Fruit fly (Drosophila melanogaster) whole organism, embryonic: ENCODE data around the gene Cp18.

Experiments used
- Atf6 ChIP-seq: fragments of 200-800 bp; sonication (Bioruptor generic); IDR thresholded peaks from 2 replicates; pipeline ENCODE4 v1.3.6; 2022; ENCODE audit warnings: missing biosample characterization, missing genetic modification characterization
- B-H1 ChIP-seq: fragments of 200-800 bp; sonication (Bioruptor generic); IDR thresholded peaks from 3 replicates; pipeline ENCODE4 v1.3.6; 2022; ENCODE audit warnings: missing biosample characterization, missing genetic modification characterization
- C15 ChIP-seq: fragments of 200-800 bp; sonication (Bioruptor generic); IDR thresholded peaks from 3 replicates; pipeline ENCODE4 v1.3.6; 2022; ENCODE audit warnings: missing biosample characterization, missing genetic modification characterization
- CG10147 ChIP-seq: fragments of 200-800 bp; sonication (Bioruptor generic); optimal IDR thresholded peaks from 2 replicates; lab custom pipeline; 2019; ENCODE audit warnings: missing biosample characterization, mild to moderate bottlenecking, missing genetic modification characterization, moderate library complexity
- CG12299 ChIP-seq: fragments of 200-800 bp; sonication (Bioruptor generic); optimal IDR thresholded peaks from 2 replicates; lab custom pipeline; 2018; ENCODE audit warnings: missing biosample characterization, mild to moderate bottlenecking, missing genetic modification characterization
- CG12391 ChIP-seq: fragments of 200-800 bp; sonication (Bioruptor generic); optimal IDR thresholded peaks from 3 replicates; lab custom pipeline; 2018; ENCODE audit warnings: missing biosample characterization, mild to moderate bottlenecking, missing genetic modification characterization, moderate library complexity
- CG15011 ChIP-seq: fragments of 200-800 bp; sonication (Bioruptor generic); optimal IDR thresholded peaks from 3 replicates; lab custom pipeline; 2018; ENCODE audit warnings: missing biosample characterization, mild to moderate bottlenecking, missing genetic modification characterization
- CG1602 ChIP-seq: fragments of 200-800 bp; sonication (Bioruptor generic); optimal IDR thresholded peaks from 3 replicates; lab custom pipeline; 2016; ENCODE audit warnings: missing biosample characterization, missing genetic modification characterization
- CG17359 ChIP-seq: fragments of 200-800 bp; sonication (Bioruptor generic); optimal IDR thresholded peaks from 3 replicates; lab custom pipeline; 2018; ENCODE audit warnings: missing biosample characterization, mild to moderate bottlenecking, missing genetic modification characterization, moderate library complexity
- CG17385 ChIP-seq: fragments of 200-800 bp; sonication (Bioruptor generic); optimal IDR thresholded peaks from 3 replicates; lab custom pipeline; 2018; ENCODE audit warnings: missing biosample characterization, mild to moderate bottlenecking, missing genetic modification characterization
- CG18262 ChIP-seq: fragments of 200-800 bp; optimal IDR thresholded peaks from 3 replicates; lab custom pipeline; 2019; ENCODE audit warnings: missing biosample characterization, mild to moderate bottlenecking, missing genetic modification characterization, moderate library complexity
- CG2129 ChIP-seq: fragments of 200-800 bp; sonication (Bioruptor generic); IDR thresholded peaks from 2 replicates; pipeline ENCODE4 v1.3.6; 2022; ENCODE audit warnings: missing biosample characterization, missing genetic modification characterization; ENCODE audit not compliant: partially characterized antibody
- CG2889 ChIP-seq: fragments of 200-800 bp; sonication (Bioruptor generic); IDR thresholded peaks from 3 replicates; pipeline ENCODE4 v1.3.6; 2022; ENCODE audit warnings: missing biosample characterization, missing genetic modification characterization
- CG31441 ChIP-seq: fragments of 200-800 bp; sonication (Bioruptor generic); IDR thresholded peaks from 2 replicates; pipeline ENCODE4 v1.3.6; 2022; ENCODE audit warnings: missing biosample characterization, missing genetic modification characterization
- CG4854 ChIP-seq: fragments of 200-800 bp; sonication (Bioruptor generic); optimal IDR thresholded peaks from 2 replicates; lab custom pipeline; 2016; ENCODE audit warnings: missing biosample characterization, missing genetic modification characterization, inconsistent platforms
- CG6683 ChIP-seq: fragments of 200-800 bp; sonication (Bioruptor generic); optimal IDR thresholded peaks from 2 replicates; lab custom pipeline; 2017; ENCODE audit warnings: missing biosample characterization, mild to moderate bottlenecking, missing genetic modification characterization, missing genetic modification reagents
- CG7839 ChIP-seq: fragments of 200-800 bp; sonication (Bioruptor generic); optimal IDR thresholded peaks from 3 replicates; lab custom pipeline; 2018; ENCODE audit warnings: missing biosample characterization, mild to moderate bottlenecking, missing genetic modification characterization, moderate library complexity
- CG7987 ChIP-seq: fragments of 200-800 bp; sonication (Bioruptor generic); optimal IDR thresholded peaks from 2 replicates; lab custom pipeline; 2018; ENCODE audit warnings: missing biosample characterization, mild to moderate bottlenecking, missing genetic modification characterization, moderate library complexity
- CG9727 ChIP-seq: fragments of 200-800 bp; sonication (Bioruptor generic); optimal IDR thresholded peaks from 3 replicates; lab custom pipeline; 2017; ENCODE audit warnings: missing biosample characterization, mild to moderate bottlenecking, missing genetic modification characterization
- Dad ChIP-seq: fragments of 200-800 bp; sonication (Bioruptor generic); optimal IDR thresholded peaks from 3 replicates; lab custom pipeline; 2016; ENCODE audit warnings: missing biosample characterization, missing genetic modification characterization
- Drgx ChIP-seq: fragments of 200-800 bp; sonication (Bioruptor generic); IDR thresholded peaks from 2 replicates; pipeline ENCODE4 v1.3.6; 2022; ENCODE audit warnings: missing biosample characterization, missing genetic modification characterization
- E2f2 ChIP-seq: fragments of 200-800 bp; sonication (Bioruptor generic); IDR thresholded peaks from 2 replicates; pipeline ENCODE4 v1.3.6; 2022; ENCODE audit warnings: missing biosample characterization, missing genetic modification characterization
- HLHmδ ChIP-seq: fragments of 200-800 bp; sonication (Bioruptor generic); optimal IDR thresholded peaks from 2 replicates; lab custom pipeline; 2018; ENCODE audit warnings: missing biosample characterization, mild to moderate bottlenecking, missing genetic modification characterization, moderate library complexity
- Nf-YA ChIP-seq: fragments of 200-800 bp; sonication (Bioruptor generic); IDR thresholded peaks from 2 replicates; pipeline ENCODE4 v1.3.6; 2022; ENCODE audit warnings: missing biosample characterization, missing genetic modification characterization
- Ptx1 ChIP-seq: fragments of 200-800 bp; sonication (Bioruptor generic); IDR thresholded peaks from 2 replicates; pipeline ENCODE4 v1.3.6; 2022; ENCODE audit warnings: missing biosample characterization, missing genetic modification characterization
- Sox102F ChIP-seq: fragments of 200-800 bp; sonication (Bioruptor generic); optimal IDR thresholded peaks from 2 replicates; lab custom pipeline; 2018; ENCODE audit warnings: missing biosample characterization, mild to moderate bottlenecking, missing genetic modification characterization, moderate library complexity
- Spps ChIP-seq: fragments of 200-800 bp; sonication (Bioruptor generic); optimal IDR thresholded peaks from 2 replicates; lab custom pipeline; 2018; ENCODE audit warnings: missing biosample characterization, mild to moderate bottlenecking, missing genetic modification characterization
- cad ChIP-seq: fragments of >200 bp; optimal IDR thresholded peaks from 2 replicates; lab custom pipeline; 2017; ENCODE audit warnings: missing biosample characterization, missing genetic modification characterization
- ewg ChIP-seq: fragments of 200-800 bp; sonication (Bioruptor generic); optimal IDR thresholded peaks from 3 replicates; lab custom pipeline; 2017; ENCODE audit warnings: mild to moderate bottlenecking, missing biosample characterization, missing genetic modification reagents, missing genetic modification characterization
- grau ChIP-seq: fragments of 200-800 bp; optimal IDR thresholded peaks from 3 replicates; lab custom pipeline; 2019; ENCODE audit warnings: missing biosample characterization, mild to moderate bottlenecking, missing genetic modification characterization, moderate library complexity
- jigr1 ChIP-seq: fragments of 200-800 bp; sonication (Bioruptor generic); IDR thresholded peaks from 3 replicates; pipeline ENCODE4 v1.3.6; 2022; ENCODE audit warnings: missing biosample characterization, missing genetic modification characterization
- jing ChIP-seq: fragments of 200-800 bp; sonication (Bioruptor generic); optimal IDR thresholded peaks from 2 replicates; lab custom pipeline; 2018; ENCODE audit warnings: missing biosample characterization, mild to moderate bottlenecking, missing genetic modification characterization
- knrl ChIP-seq: fragments of 200-800 bp; sonication (Bioruptor generic); IDR thresholded peaks from 3 replicates; pipeline ENCODE4 v1.3.6; 2022; ENCODE audit warnings: missing biosample characterization, missing genetic modification characterization; ENCODE audit not compliant: partially characterized antibody
- lab ChIP-seq: fragments of 200-800 bp; sonication (Bioruptor generic); optimal IDR thresholded peaks from 3 replicates; lab custom pipeline; 2017; ENCODE audit warnings: missing biosample characterization, missing genetic modification characterization, mild to moderate bottlenecking, moderate library complexity, missing genetic modification reagents
- lola ChIP-seq, 3 experiments: fragments of >200 bp in 2 of 3; fragments of 200-800 bp in 1 of 3; sonication (Bioruptor generic) in 1 of 3; optimal IDR thresholded peaks; 2 replicates each; lab custom pipeline; 2017 to 2019; ENCODE audit warnings: missing biosample characterization in 3 of 3, missing genetic modification characterization in 3 of 3, mild to moderate bottlenecking in 1 of 3, moderate library complexity in 1 of 3
- mirr ChIP-seq: fragments of 200-800 bp; sonication (Bioruptor generic); optimal IDR thresholded peaks from 3 replicates; lab custom pipeline; 2018; ENCODE audit warnings: missing biosample characterization, mild to moderate bottlenecking, missing genetic modification characterization
- nau ChIP-seq: fragments of 200-800 bp; sonication (Bioruptor generic); optimal IDR thresholded peaks from 3 replicates; lab custom pipeline; 2017; ENCODE audit warnings: missing biosample characterization, mild to moderate bottlenecking, missing genetic modification characterization, missing genetic modification reagents
- odd ChIP-seq: fragments of 200-800 bp; sonication (Bioruptor generic); optimal IDR thresholded peaks from 2 replicates; lab custom pipeline; 2017; ENCODE audit warnings: missing biosample characterization, mild to moderate bottlenecking, missing genetic modification characterization
- otp ChIP-seq: fragments of 200-800 bp; sonication (Bioruptor generic); IDR thresholded peaks from 3 replicates; pipeline ENCODE4, ENCODE4 v1.3.6; 2022; ENCODE audit warnings: missing biosample characterization, missing genetic modification characterization
- pfk ChIP-seq: fragments of 200-800 bp; sonication (Bioruptor generic); optimal IDR thresholded peaks from 2 replicates; lab custom pipeline; 2018; ENCODE audit warnings: missing biosample characterization, mild to moderate bottlenecking, missing genetic modification characterization, moderate library complexity
- pzg ChIP-seq: fragments of 200-800 bp; sonication (Bioruptor generic); optimal IDR thresholded peaks from 3 replicates; lab custom pipeline; 2018; ENCODE audit warnings: missing biosample characterization, mild to moderate bottlenecking, missing genetic modification characterization, moderate library complexity
- sug ChIP-seq: fragments of 200-800 bp; optimal IDR thresholded peaks from 2 replicates; lab custom pipeline; 2019; ENCODE audit warnings: missing biosample characterization, mild to moderate bottlenecking, missing genetic modification characterization, moderate library complexity
- tap ChIP-seq: fragments of 200-800 bp; optimal IDR thresholded peaks from 3 replicates; lab custom pipeline; 2019; ENCODE audit warnings: missing biosample characterization, mild to moderate bottlenecking, missing genetic modification characterization, moderate library complexity
- tgo ChIP-seq: fragments of 200-800 bp; sonication (Bioruptor generic); IDR thresholded peaks from 3 replicates; pipeline ENCODE4 v1.3.6; 2022; ENCODE audit warnings: missing biosample characterization, missing genetic modification characterization
- toy ChIP-seq: fragments of 200-800 bp; sonication (Bioruptor generic); IDR thresholded peaks from 2 replicates; pipeline ENCODE4 v1.3.6; 2022; ENCODE audit warnings: missing biosample characterization, missing genetic modification characterization
- tup ChIP-seq: fragments of 200-800 bp; sonication (Bioruptor generic); optimal IDR thresholded peaks from 2 replicates; lab custom pipeline; 2016; ENCODE audit warnings: missing biosample characterization, mild to moderate bottlenecking, missing genetic modification characterization, moderate library complexity
- wor ChIP-seq: fragments of 200-800 bp; sonication (Bioruptor generic); IDR thresholded peaks from 2 replicates; pipeline ENCODE4 v1.3.6; 2022; ENCODE audit warnings: missing biosample characterization, missing genetic modification characterization

The Cp18 gene

DNA sequence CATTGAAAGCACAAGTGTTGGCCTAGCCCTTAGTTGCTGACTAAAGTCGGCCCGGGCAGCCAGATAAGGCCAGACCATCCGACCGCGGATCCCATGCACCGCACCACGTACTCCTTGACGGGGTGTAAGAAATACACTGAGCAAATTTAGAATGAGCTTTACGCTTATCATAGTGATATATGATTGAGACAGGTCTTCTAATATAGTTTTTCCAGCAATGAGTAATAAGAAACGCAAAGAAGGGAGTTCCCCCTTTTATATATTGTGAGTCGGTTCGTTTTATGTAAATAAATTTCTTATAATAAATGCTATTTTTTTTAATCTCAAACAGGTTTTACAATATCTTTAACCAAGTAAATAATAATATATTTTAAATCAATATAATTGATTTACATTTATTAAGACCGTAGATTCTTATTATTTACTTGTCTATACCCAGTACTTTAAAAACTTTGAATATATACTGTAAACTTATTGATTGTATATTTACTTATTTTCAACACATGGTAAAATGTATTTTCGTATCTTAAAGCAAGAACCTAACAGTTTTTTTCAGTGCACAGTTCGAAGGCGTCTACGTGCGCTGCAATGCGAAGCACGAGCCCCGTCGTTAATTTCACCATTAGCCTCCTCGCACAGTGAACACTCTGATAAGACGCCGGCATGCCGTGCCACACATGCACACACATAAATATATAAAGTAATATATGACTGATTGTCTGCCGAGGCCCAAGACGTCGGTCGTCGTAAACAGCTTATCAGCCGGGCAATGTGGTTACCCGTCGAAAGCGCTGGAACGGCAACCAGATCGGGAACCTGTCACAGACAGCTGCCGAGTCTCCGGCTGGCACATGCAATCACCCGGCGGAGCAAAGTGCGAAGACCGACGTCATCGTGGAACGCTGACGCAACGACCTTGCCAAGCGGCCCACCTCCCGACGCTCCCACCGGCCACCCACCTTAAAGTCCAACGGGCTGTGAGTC lies 34.4 kb upstream of the Cp18 start (continued):
- TF ChIP-seq CG10147 (GFP tag; lab: Kevin White, UChicago), result peak; percentile 30
- TF ChIP-seq pfk, result no peak
- TF ChIP-seq knrl, result no peak
- TF ChIP-seq otp, result 0 out of 3 replicates have a peak, but pooled peaks have one; percentile 31
- TF ChIP-seq CG9727 (GFP tag; lab: Kevin White, UChicago), result peak; percentile 85
- TF ChIP-seq toy (GFP tag; lab: Robert Waterston, UW), result no peak
- no peak for TF ChIP-seq wor (GFP tag; lab: Robert Waterston, UW)
- no peak for TF ChIP-seq nau (GFP tag; lab: Kevin White, UChicago)
- peak; percentile 53 for TF ChIP-seq CG17385 (GFP tag; lab: Kevin White, UChicago)
- no peak for TF ChIP-seq tap (tag; lab: Kevin White, UChicago)
- TF ChIP-seq odd (GFP tag; lab: Kevin White, UChicago), result peak; percentile 19
- 0 out of 2 replicates have a peak, but pooled peaks have one; percentile 21 for TF ChIP-seq E2f2 (GFP tag; lab: Robert Waterston, UW)
- no peak for TF ChIP-seq jing (GFP tag; lab: Kevin White, UChicago)
- TF ChIP-seq Dad (GFP tag; lab: Kevin White, UChicago), result no peak
- peak; percentile 66 for TF ChIP-seq CG12391 (tag; lab: Kevin White, UChicago)
- TF ChIP-seq Drgx (GFP tag; lab: Robert Waterston, UW), result peak; percentile 44
- TF ChIP-seq CG18262, result peak; percentile 84
- TF ChIP-seq sug (tag; lab: Kevin White, UChicago), result peak; percentile 80
- TF ChIP-seq pzg, result no peak
- peak; percentile 6 for TF ChIP-seq CG6683
- TF ChIP-seq Ptx1 (GFP tag; lab: Robert Waterston, UW), result peak; percentile 46; the same call in 1 of the 2 replicates
- TF ChIP-seq grau (tag; lab: Kevin White, UChicago), result peak; percentile 77
- TF ChIP-seq CG15011 (GFP tag; lab: Kevin White, UChicago), result no peak
- peak; percentile 34 for TF ChIP-seq CG7987
- TF ChIP-seq Nf-YA (GFP tag; lab: Robert Waterston, UW), result no peak
- TF ChIP-seq CG12299 (tag; lab: Kevin White, UChicago), result no peak
- no peak for TF ChIP-seq CG2889 (GFP tag; lab: Robert Waterston, UW)
- TF ChIP-seq lola (GFP tag; optimal IDR thresholded peaks at IDR 0.05; lab: Kevin White, UChicago), result peak in 1 of 3 experiments; percentile 71
- no peak for TF ChIP-seq C15 (GFP tag; lab: Robert Waterston, UW)
- no peak for TF ChIP-seq tup
- TF ChIP-seq jigr1 (GFP tag; lab: Robert Waterston, UW), result no peak
- peak; percentile 58 for TF ChIP-seq Sox102F (GFP tag; lab: Kevin White, UChicago)
- TF ChIP-seq B-H1 (GFP tag; lab: Robert Waterston, UW), result no peak
- no peak for TF ChIP-seq HLHmδ (GFP tag; lab: Kevin White, UChicago)
- TF ChIP-seq CG4854 (GFP tag; lab: Kevin White, UChicago), result no peak
- peak; percentile 65; the same call in 1 of the 2 replicates for TF ChIP-seq CG31441 (GFP tag; lab: Robert Waterston, UW)
- TF ChIP-seq CG17359 (tag; lab: Kevin White, UChicago), result peak; percentile 19
- TF ChIP-seq tgo, result peak; percentile 28; the same call in 2 of the 3 replicates
- no peak for TF ChIP-seq cad (GFP tag; lab: Kevin White, UChicago)
- TF ChIP-seq Spps, result no peak
- no peak for TF ChIP-seq ewg (GFP tag; lab: Kevin White, UChicago)
- peak; percentile 76 for TF ChIP-seq CG7839 (tag; lab: Kevin White, UChicago)
- TF ChIP-seq Atf6 (GFP tag; lab: Robert Waterston, UW), result no peak
- TF ChIP-seq mirr (GFP tag; lab: Kevin White, UChicago), result peak; percentile 59
- peak; percentile 19 for TF ChIP-seq CG1602 (GFP tag; lab: Kevin White, UChicago)
- TF ChIP-seq CG2129 (GFP tag; lab: Robert Waterston, UW), result no peak
- peak; percentile 59 for TF ChIP-seq lab
